Fruit fly (Drosophila melanogaster) Kc167 (cell line): Measurements from ENCODE around the gene CG34041.

Source experiments
- Myc ChIP-seq: fragments of >200 bp; optimal IDR thresholded peaks from 2 replicates; lab custom pipeline; 2017; ENCODE audit warnings: missing external identifiers
- Sin3A ChIP-seq: fragments of >200 bp; optimal IDR thresholded peaks from 2 replicates; lab custom pipeline; 2018; ENCODE audit warnings: missing external identifiers
- h ChIP-seq: fragments of >200 bp; optimal IDR thresholded peaks from 3 replicates; lab custom pipeline; 2018; ENCODE audit warnings: missing external identifiers
- insv ChIP-seq: fragments of >200 bp; optimal IDR thresholded peaks from 3 replicates; lab custom pipeline; 2018; ENCODE audit warnings: missing external identifiers
- psq ChIP-seq: fragments of >200 bp; optimal IDR thresholded peaks from 2 replicates; lab custom pipeline; 2017; ENCODE audit warnings: missing external identifiers
- ttk ChIP-seq: sonication (Bioruptor generic); optimal IDR thresholded peaks from 2 replicates; lab custom pipeline; 2017; ENCODE audit warnings: missing external identifiers

dm6 chr3R:30544974-30545373 is 37.2 kb downstream of the CG34041 start:
- TF ChIP-seq ttk (lab: Kevin White, UChicago), result no peak
- no peak for TF ChIP-seq Myc
- no peak for TF ChIP-seq Sin3A (lab: Kevin White, UChicago)
- no peak for TF ChIP-seq psq (lab: Kevin White, UChicago)
- TF ChIP-seq insv (lab: Kevin White, UChicago), result no peak
- TF ChIP-seq h (lab: Kevin White, UChicago), result no peak
